Worm (Caenorhabditis elegans): ENCODE results near the gene ZK669.5.

DNA sequence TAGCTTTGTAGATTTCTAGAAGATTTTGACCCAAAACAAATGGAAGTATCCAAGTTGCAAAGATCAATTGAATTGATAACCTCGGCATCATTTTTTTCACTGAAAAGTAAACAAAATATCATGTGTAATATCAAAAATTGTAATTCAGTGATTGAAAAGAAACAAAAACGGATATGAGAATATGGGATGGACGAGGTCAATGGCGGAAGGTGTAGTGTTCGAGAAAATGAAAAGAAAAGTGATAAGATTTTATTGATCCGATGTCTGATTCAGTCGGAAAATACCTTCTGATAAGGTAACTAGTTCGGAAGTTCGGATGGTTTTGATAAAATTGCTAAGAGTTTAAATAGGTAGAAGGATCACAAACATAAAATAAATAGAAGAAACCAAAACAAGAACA lies 8.6 kb downstream of the ZK669.5 start, which contains the start of gene ZK669.2:
- TF ChIP-seq him-1 (tag; optimal IDR thresholded peaks at IDR 0.05) (no peak), dao-5 (tag; optimal IDR thresholded peaks at IDR 0.05) (no peak)
